Fruit fly (Drosophila melanogaster): Measurements from ENCODE around the gene Dic2.

The Dic2 gene

DNA sequence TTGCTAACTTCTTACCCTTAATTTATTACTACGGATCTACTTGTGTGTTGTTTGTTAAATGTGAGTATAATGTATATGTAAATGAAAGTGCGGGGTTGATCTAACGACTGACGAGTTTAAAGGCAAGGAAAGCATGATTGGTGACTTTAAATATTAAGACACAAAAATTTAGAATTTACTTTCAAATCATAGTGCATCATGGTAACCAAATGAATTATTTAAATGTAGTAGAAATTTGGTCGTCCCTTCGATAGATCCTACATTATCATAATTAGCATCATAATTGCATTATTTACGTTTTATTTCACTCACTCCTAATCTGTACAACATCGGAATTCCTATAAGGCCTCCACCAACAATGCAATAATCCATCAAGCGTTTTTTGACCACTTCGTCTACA is at the start of gene Dic2:
Gene Dic2, minus strand, starts transcription at position 101 of the 400 bp plus-strand sequence.
- TF ChIP-seq Clk (GFP tag; optimal IDR thresholded peaks at IDR 0.05) (no peak), CG5204 (GFP tag; optimal IDR thresholded peaks at IDR 0.05) (no peak), CG12768 (GFP tag; optimal IDR thresholded peaks at IDR 0.05) (no peak), Mnt (GFP tag; optimal IDR thresholded peaks at IDR 0.05) (no peak)

- peak; percentile 44 for TF ChIP-seq Hr96 (GFP tag; optimal IDR thresholded peaks at IDR 0.05)
- TF ChIP-seq CG11617 (GFP tag; optimal IDR thresholded peaks at IDR 0.05): peak; percentile 90
- TF ChIP-seq ovo (GFP tag; optimal IDR thresholded peaks at IDR 0.05): peak; percentile 20
- TF ChIP-seq tj (GFP tag; optimal IDR thresholded peaks at IDR 0.05): peak; percentile 97
- TF ChIP-seq toe (GFP tag; optimal IDR thresholded peaks at IDR 0.05): peak; percentile 63
- peak; percentile 78 for TF ChIP-seq Clk (GFP tag; optimal IDR thresholded peaks at IDR 0.05)
- TF ChIP-seq CG33017 (tag; optimal IDR thresholded peaks at IDR 0.05): peak; percentile 91
- TF ChIP-seq CG12768 (GFP tag; optimal IDR thresholded peaks at IDR 0.05): peak; percentile 85
- TF ChIP-seq bab1 (GFP tag; optimal IDR thresholded peaks at IDR 0.05): peak; percentile 85
- no peak for TF ChIP-seq cnc (optimal IDR thresholded peaks at IDR 0.05)
- TF ChIP-seq pad (GFP tag; optimal IDR thresholded peaks at IDR 0.05): peak; percentile 80
- TF ChIP-seq CG7101 (tag; optimal IDR thresholded peaks at IDR 0.05): peak; percentile 86
- TF ChIP-seq CG1620 (GFP tag; optimal IDR thresholded peaks at IDR 0.05): peak; percentile 79
- TF ChIP-seq cic (GFP tag; optimal IDR thresholded peaks at IDR 0.05): peak; percentile 75
- no peak for TF ChIP-seq Crg-1 (GFP tag; optimal IDR thresholded peaks at IDR 0.05)
- TF ChIP-seq CG5204 (GFP tag; optimal IDR thresholded peaks at IDR 0.05): peak; percentile 77
- TF ChIP-seq CG14711 (tag; optimal IDR thresholded peaks at IDR 0.05): peak; percentile 86
- TF ChIP-seq CG7045 (GFP tag; optimal IDR thresholded peaks at IDR 0.05): peak; percentile 87
- TF ChIP-seq Mnt (GFP tag; optimal IDR thresholded peaks at IDR 0.05): peak; percentile 77
- peak; percentile 65 for TF ChIP-seq kay (GFP tag; ENCODE audit: borderline replicate concordance)
Measured at dm6 chr3R:20549855-20550603, 48.8 kb upstream of the Dic2 start.

DNA sequence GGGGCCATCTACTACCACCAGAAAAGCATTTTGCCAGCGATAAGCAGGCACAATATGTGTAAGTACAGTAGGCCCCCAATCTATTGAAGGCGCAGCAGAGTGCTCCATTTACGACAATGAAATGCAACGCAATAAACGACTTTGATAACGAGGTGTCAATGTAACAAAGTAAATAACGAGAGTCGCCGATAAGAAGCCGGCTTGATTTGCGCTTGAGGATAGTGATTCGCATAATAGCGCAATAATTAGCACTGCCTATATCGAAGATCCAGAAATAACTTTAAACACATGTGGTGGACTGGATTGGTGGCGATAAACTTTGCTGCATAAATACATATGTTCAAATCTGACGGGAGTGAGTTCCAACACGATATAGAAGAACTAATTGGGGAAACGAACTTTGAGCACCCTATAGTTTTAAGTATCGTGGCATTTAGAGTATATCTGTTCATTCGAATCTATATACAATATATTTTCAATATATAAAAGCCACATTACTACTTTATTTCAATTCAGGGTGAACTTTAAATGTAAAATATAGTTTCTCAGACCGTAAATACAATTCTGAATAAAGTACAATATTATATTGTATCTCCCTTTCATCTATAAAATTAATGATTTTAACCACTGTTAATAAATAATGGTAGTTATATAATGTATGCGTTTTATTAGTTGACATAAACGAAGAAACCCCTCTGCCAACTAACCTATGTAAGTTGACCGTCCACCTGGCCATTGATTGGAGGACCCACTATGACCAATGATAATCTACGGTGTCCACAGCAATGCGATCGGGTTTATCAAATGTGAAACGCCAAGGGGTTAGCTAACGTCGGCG is 48.0 kb upstream of the Dic2 start:
- TF ChIP-seq CG1620 (GFP tag; optimal IDR thresholded peaks at IDR 0.05) (no peak), CG7045 (GFP tag; optimal IDR thresholded peaks at IDR 0.05) (peak; percentile 60), Crg-1 (GFP tag; optimal IDR thresholded peaks at IDR 0.05) (no peak), ovo (GFP tag; optimal IDR thresholded peaks at IDR 0.05) (peak; percentile 29), kay (GFP tag; ENCODE audit: borderline replicate concordance) (peak; percentile 64), cnc (optimal IDR thresholded peaks at IDR 0.05) (no peak), pad (GFP tag; optimal IDR thresholded peaks at IDR 0.05) (peak; percentile 7), Clk (GFP tag; optimal IDR thresholded peaks at IDR 0.05) (peak; percentile 63), toe (GFP tag; optimal IDR thresholded peaks at IDR 0.05) (peak; percentile 36), CG33017 (tag; optimal IDR thresholded peaks at IDR 0.05) (peak; percentile 60), tj (GFP tag; optimal IDR thresholded peaks at IDR 0.05) (no peak), CG7101 (tag; optimal IDR thresholded peaks at IDR 0.05) (peak; percentile 24), CG12768 (GFP tag; optimal IDR thresholded peaks at IDR 0.05) (peak; percentile 63), cic (GFP tag; optimal IDR thresholded peaks at IDR 0.05) (peak; percentile 92), Mnt (GFP tag; optimal IDR thresholded peaks at IDR 0.05) (peak; percentile 71)

DNA sequence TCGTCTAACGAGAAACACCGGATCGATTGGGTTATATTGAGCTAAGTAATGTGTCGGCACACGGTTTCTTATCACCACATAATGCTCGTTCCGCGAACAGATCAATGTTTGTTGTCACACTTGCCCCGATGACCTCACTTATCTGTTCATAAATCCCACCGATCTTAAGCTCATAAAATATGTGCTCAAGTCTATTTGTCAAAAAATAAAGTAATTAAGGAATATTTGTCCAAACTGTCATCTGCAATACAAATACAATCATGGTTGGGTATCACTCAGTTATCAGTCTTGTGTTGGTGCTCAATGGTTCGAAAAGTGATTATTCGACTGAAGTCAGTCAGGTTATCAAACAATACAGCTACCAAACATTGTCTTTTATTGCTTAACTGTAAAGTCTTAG is 47.0 kb upstream of the Dic2 start:
- TF ChIP-seq CG7101 (tag; optimal IDR thresholded peaks at IDR 0.05) (no peak), ovo (GFP tag; optimal IDR thresholded peaks at IDR 0.05) (no peak), CG11617 (GFP tag; optimal IDR thresholded peaks at IDR 0.05) (no peak), CG7045 (GFP tag; optimal IDR thresholded peaks at IDR 0.05) (no peak), bab1 (GFP tag; optimal IDR thresholded peaks at IDR 0.05) (no peak), Hr96 (GFP tag; optimal IDR thresholded peaks at IDR 0.05) (no peak), cnc (optimal IDR thresholded peaks at IDR 0.05) (no peak), kay (GFP tag; ENCODE audit: borderline replicate concordance) (no peak), CG33017 (tag; optimal IDR thresholded peaks at IDR 0.05) (no peak), CG5204 (GFP tag; optimal IDR thresholded peaks at IDR 0.05) (no peak), Crg-1 (GFP tag; optimal IDR thresholded peaks at IDR 0.05) (no peak), CG12768 (GFP tag; optimal IDR thresholded peaks at IDR 0.05) (no peak)

- peak; percentile 76 for TF ChIP-seq tj (GFP tag; optimal IDR thresholded peaks at IDR 0.05)
- no peak for TF ChIP-seq Hr96 (GFP tag; optimal IDR thresholded peaks at IDR 0.05)
- TF ChIP-seq CG7101 (tag; optimal IDR thresholded peaks at IDR 0.05): no peak
- peak; percentile 14 for TF ChIP-seq cic (GFP tag; optimal IDR thresholded peaks at IDR 0.05)
Measured at dm6 chr3R:20547758-20548157, 46.5 kb upstream of the Dic2 start.
